Fruit fly (Drosophila melanogaster) whole organism, embryonic: Measurements from ENCODE around the gene CG14636.

Experiments
- Asciz ChIP-seq: fragments of 200-800 bp; sonication (Bioruptor generic); optimal IDR thresholded peaks from 2 replicates; lab custom pipeline; 2017; ENCODE audit warnings: missing biosample characterization, mild to moderate bottlenecking, missing genetic modification characterization, missing genetic modification reagents
- Blimp-1 ChIP-seq: fragments of 200-800 bp; sonication (Bioruptor generic); optimal IDR thresholded peaks from 3 replicates; lab custom pipeline; 2018; ENCODE audit warnings: missing biosample characterization, missing genetic modification characterization, mild to moderate bottlenecking, moderate library complexity, missing genetic modification reagents
- CG10267 ChIP-seq: fragments of 200-800 bp; sonication (Bioruptor generic); optimal IDR thresholded peaks from 2 replicates; lab custom pipeline; 2018; ENCODE audit warnings: missing biosample characterization, mild to moderate bottlenecking, missing genetic modification characterization, moderate library complexity
- CG10543 ChIP-seq: fragments of 200-800 bp; sonication (Bioruptor generic); optimal IDR thresholded peaks from 3 replicates; lab custom pipeline; 2017; ENCODE audit warnings: missing biosample characterization, mild to moderate bottlenecking, missing genetic modification characterization, moderate library complexity
- CG13775 ChIP-seq: fragments of 200-800 bp; sonication (Bioruptor generic); optimal IDR thresholded peaks from 3 replicates; lab custom pipeline; 2017; ENCODE audit warnings: missing biosample characterization, mild to moderate bottlenecking, missing genetic modification characterization
- CG14014 ChIP-seq: fragments of 200-800 bp; sonication (Bioruptor generic); IDR thresholded peaks from 2 replicates; pipeline ENCODE4 v1.3.6; 2022; ENCODE audit warnings: missing biosample characterization, missing genetic modification characterization
- CG15073 ChIP-seq: fragments of 200-800 bp; sonication (Bioruptor generic); optimal IDR thresholded peaks from 2 replicates; lab custom pipeline; 2016; ENCODE audit warnings: missing biosample characterization, missing genetic modification characterization
- CG15479 ChIP-seq: fragments of 200-800 bp; sonication (Bioruptor generic); optimal IDR thresholded peaks from 3 replicates; lab custom pipeline; 2019; ENCODE audit warnings: missing biosample characterization, mild to moderate bottlenecking, missing genetic modification characterization, moderate library complexity
- CG17568 ChIP-seq: fragments of 200-800 bp; sonication (Bioruptor generic); optimal IDR thresholded peaks from 2 replicates; lab custom pipeline; 2018; ENCODE audit warnings: missing biosample characterization, mild to moderate bottlenecking, missing genetic modification characterization, moderate library complexity
- CG17829 ChIP-seq: fragments of 200-800 bp; optimal IDR thresholded peaks from 2 replicates; lab custom pipeline; 2019; ENCODE audit warnings: missing biosample characterization, mild to moderate bottlenecking, missing genetic modification characterization, moderate library complexity
- CG18476 ChIP-seq: fragments of 200-800 bp; sonication (Bioruptor generic); optimal IDR thresholded peaks from 2 replicates; lab custom pipeline; 2016; ENCODE audit warnings: missing biosample characterization, mild to moderate bottlenecking, missing genetic modification characterization
- CG2678 ChIP-seq: fragments of 200-800 bp; sonication (Bioruptor generic); optimal IDR thresholded peaks from 3 replicates; lab custom pipeline; 2019; ENCODE audit warnings: missing biosample characterization, mild to moderate bottlenecking, missing genetic modification characterization, moderate library complexity
- CG33557 ChIP-seq: fragments of 200-800 bp; sonication (Bioruptor generic); optimal IDR thresholded peaks from 2 replicates; lab custom pipeline; 2019; ENCODE audit warnings: missing biosample characterization, mild to moderate bottlenecking, missing genetic modification characterization, moderate library complexity
- CG3726 ChIP-seq: fragments of 200-800 bp; sonication (Bioruptor generic); IDR thresholded peaks from 3 replicates; pipeline ENCODE4, ENCODE4 v1.3.6; 2022; ENCODE audit warnings: missing biosample characterization, missing genetic modification characterization
- CG3847 ChIP-seq: fragments of 200-800 bp; sonication (Bioruptor generic); IDR thresholded peaks from 2 replicates; pipeline ENCODE4 v1.3.6; 2022; ENCODE audit warnings: missing biosample characterization, missing genetic modification characterization
- CG4282 ChIP-seq: fragments of 200-800 bp; sonication (Bioruptor generic); optimal IDR thresholded peaks from 2 replicates; lab custom pipeline; 2016; ENCODE audit warnings: missing biosample characterization, missing genetic modification characterization
- CG6272 ChIP-seq: fragments of 200-800 bp; sonication (Bioruptor generic); IDR thresholded peaks from 2 replicates; pipeline ENCODE4 v1.3.6; 2022; ENCODE audit warnings: missing biosample characterization, missing genetic modification characterization
- CG7271 ChIP-seq: fragments of 200-800 bp; sonication (Bioruptor generic); optimal IDR thresholded peaks from 2 replicates; lab custom pipeline; 2018; ENCODE audit warnings: missing biosample characterization, mild to moderate bottlenecking, missing genetic modification characterization, moderate library complexity
- CG7786 ChIP-seq: fragments of 200-800 bp; sonication (Bioruptor generic); optimal IDR thresholded peaks from 2 replicates; lab custom pipeline; 2016; ENCODE audit warnings: missing biosample characterization, missing genetic modification characterization
- CG7928 ChIP-seq: fragments of 200-800 bp; sonication (Bioruptor generic); optimal IDR thresholded peaks from 2 replicates; lab custom pipeline; 2017; ENCODE audit warnings: missing biosample characterization, mild to moderate bottlenecking, missing genetic modification characterization
- CG8765 ChIP-seq: fragments of 200-800 bp; sonication (Bioruptor generic); IDR thresholded peaks from 2 replicates; pipeline ENCODE4 v1.3.6; 2022; ENCODE audit warnings: missing biosample characterization, missing genetic modification characterization
- CG9437 ChIP-seq: fragments of 200-800 bp; sonication (Bioruptor generic); optimal IDR thresholded peaks from 2 replicates; lab custom pipeline; 2018; ENCODE audit warnings: missing biosample characterization, mild to moderate bottlenecking, missing genetic modification characterization
- CG9932 ChIP-seq: fragments of 200-800 bp; sonication (Bioruptor generic); IDR thresholded peaks from 2 replicates; pipeline ENCODE4 v1.3.6; 2022; ENCODE audit warnings: missing biosample characterization, missing genetic modification characterization
- D19A ChIP-seq: fragments of 200-800 bp; optimal IDR thresholded peaks from 3 replicates; lab custom pipeline; 2019; ENCODE audit warnings: missing biosample characterization, mild to moderate bottlenecking, missing genetic modification characterization, moderate library complexity
- ERR ChIP-seq: fragments of 200-800 bp; sonication (Bioruptor generic); optimal IDR thresholded peaks from 2 replicates; lab custom pipeline; 2016; ENCODE audit warnings: missing biosample characterization, missing genetic modification characterization
- Fer1 ChIP-seq: fragments of 200-800 bp; sonication (Bioruptor generic); optimal IDR thresholded peaks from 2 replicates; lab custom pipeline; 2017; ENCODE audit warnings: missing biosample characterization, mild to moderate bottlenecking, missing genetic modification characterization
- Gug ChIP-seq: fragments of 200-800 bp; sonication (Bioruptor generic); IDR thresholded peaks from 4 replicates; pipeline ENCODE4 v1.3.6; 2022; ENCODE audit warnings: missing biosample characterization, missing genetic modification characterization
- Hr3 ChIP-seq: fragments of 200-800 bp; sonication (Bioruptor generic); optimal IDR thresholded peaks from 3 replicates; lab custom pipeline; 2016; ENCODE audit warnings: missing biosample characterization, missing genetic modification characterization
- Lim3 ChIP-seq: fragments of 200-800 bp; sonication (Bioruptor generic); IDR thresholded peaks from 2 replicates; pipeline ENCODE4 v1.3.6; 2022; ENCODE audit warnings: missing biosample characterization, missing genetic modification characterization
- Nf-YB ChIP-seq: fragments of 200-800 bp; sonication (Bioruptor generic); optimal IDR thresholded peaks from 3 replicates; lab custom pipeline; 2019; ENCODE audit warnings: missing biosample characterization, mild to moderate bottlenecking, missing genetic modification characterization, moderate library complexity
- Vsx1 ChIP-seq: fragments of 200-800 bp; sonication (Bioruptor generic); optimal IDR thresholded peaks from 2 replicates; lab custom pipeline; 2017; ENCODE audit warnings: missing biosample characterization, mild to moderate bottlenecking, missing genetic modification characterization, missing genetic modification reagents
- Xbp1 ChIP-seq: fragments of 200-800 bp; sonication (Bioruptor generic); optimal IDR thresholded peaks from 3 replicates; lab custom pipeline; 2016; ENCODE audit warnings: missing biosample characterization, mild to moderate bottlenecking, missing genetic modification characterization
- cas ChIP-seq: fragments of 200-800 bp; sonication (Bioruptor generic); IDR thresholded peaks from 2 replicates; pipeline ENCODE4 v1.3.6; 2022; ENCODE audit warnings: missing biosample characterization, missing genetic modification characterization
- cg ChIP-seq: fragments of 200-800 bp; sonication (Bioruptor generic); optimal IDR thresholded peaks from 3 replicates; lab custom pipeline; 2019; ENCODE audit warnings: missing biosample characterization, mild to moderate bottlenecking, missing genetic modification characterization, moderate library complexity
- disco-r ChIP-seq: fragments of 200-800 bp; sonication (Bioruptor generic); optimal IDR thresholded peaks from 2 replicates; lab custom pipeline; 2016; ENCODE audit warnings: missing biosample characterization, missing genetic modification characterization
- fd96Cb ChIP-seq: fragments of 200-800 bp; sonication (Bioruptor generic); optimal IDR thresholded peaks from 2 replicates; lab custom pipeline; 2018; ENCODE audit warnings: missing biosample characterization, mild to moderate bottlenecking, missing genetic modification characterization, moderate library complexity
- lola ChIP-seq, 3 experiments: fragments of >200 bp in 2 of 3; fragments of 200-800 bp in 1 of 3; sonication (Bioruptor generic) in 1 of 3; optimal IDR thresholded peaks; 2 replicates each; lab custom pipeline; 2017 to 2019; ENCODE audit warnings: missing biosample characterization in 3 of 3, missing genetic modification characterization in 3 of 3, mild to moderate bottlenecking in 1 of 3, moderate library complexity in 1 of 3
- prd ChIP-seq, 3 experiments: fragments of >200 bp in 2 of 3; fragments of 200-800 bp in 1 of 3; sonication (Bioruptor generic) in 1 of 3; optimal IDR thresholded peaks in 2 of 3; IDR thresholded peaks in 1 of 3; 2 replicates in 2 of 3; 3 replicates in 1 of 3; pipeline versions ENCODE4 v1.3.6 to Lab custom; 2017 to 2022; ENCODE audit warnings: missing biosample characterization in 1 of 3, missing genetic modification characterization in 1 of 3
- repo ChIP-seq: fragments of 200-800 bp; sonication (Bioruptor generic); optimal IDR thresholded peaks from 2 replicates; lab custom pipeline; 2016; ENCODE audit warnings: missing biosample characterization, missing genetic modification characterization
- sc ChIP-seq, 3 experiments: fragments of >200 bp in 2 of 3; fragments of 200-800 bp in 1 of 3; sonication (Bioruptor generic) in 1 of 3; optimal IDR thresholded peaks; 2 replicates in 2 of 3; 3 replicates in 1 of 3; lab custom pipeline; 2017; ENCODE audit warnings: mild to moderate bottlenecking in 1 of 3, missing biosample characterization in 1 of 3, missing genetic modification characterization in 1 of 3, missing genetic modification reagents in 1 of 3
- sim ChIP-seq: fragments of 200-800 bp; sonication (Bioruptor generic); IDR thresholded peaks from 2 replicates; pipeline ENCODE4 v1.3.6; 2022; ENCODE audit warnings: missing biosample characterization, missing genetic modification characterization
- sob ChIP-seq: fragments of 200-800 bp; sonication (Bioruptor generic); IDR thresholded peaks from 2 replicates; pipeline ENCODE4 v1.3.6; 2022; ENCODE audit warnings: missing biosample characterization, missing genetic modification characterization
- tgo ChIP-seq: fragments of 200-800 bp; sonication (Bioruptor generic); IDR thresholded peaks from 3 replicates; pipeline ENCODE4 v1.3.6; 2022; ENCODE audit warnings: missing biosample characterization, missing genetic modification characterization
- tup ChIP-seq: fragments of 200-800 bp; sonication (Bioruptor generic); optimal IDR thresholded peaks from 2 replicates; lab custom pipeline; 2016; ENCODE audit warnings: missing biosample characterization, mild to moderate bottlenecking, missing genetic modification characterization, moderate library complexity
- vvl ChIP-seq: fragments of 200-800 bp; sonication (Bioruptor generic); IDR thresholded peaks from 2 replicates; pipeline ENCODE4 v1.3.6; 2022; ENCODE audit warnings: missing biosample characterization, missing genetic modification characterization

CG14636 gene

DNA sequence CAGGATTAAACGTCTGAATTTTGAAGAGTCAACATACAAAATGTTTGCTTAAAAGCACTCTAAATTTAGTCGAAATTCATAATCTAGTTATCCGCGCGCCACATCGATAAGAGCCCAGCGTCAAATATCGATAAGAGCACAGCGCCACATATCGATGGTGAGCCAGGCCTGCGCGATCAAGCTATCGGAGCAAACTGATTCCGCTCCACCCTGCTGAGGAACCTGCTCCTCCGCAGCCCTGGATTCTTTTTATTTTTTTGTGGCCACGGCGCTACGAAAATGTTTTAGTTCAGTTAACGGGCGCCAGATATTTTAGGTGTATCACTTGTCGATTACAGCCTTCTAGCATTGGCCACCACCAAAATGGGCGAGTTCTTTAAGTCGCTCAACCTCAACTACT, 5.7 kb upstream of the CG14636 start (continued):
- peak; percentile 45 for TF ChIP-seq CG10267
- TF ChIP-seq CG17829 (tag; lab: Kevin White, UChicago) = peak; percentile 70
- no peak for TF ChIP-seq disco-r
- TF ChIP-seq CG13775 (GFP tag; lab: Kevin White, UChicago) = peak; percentile 25
- TF ChIP-seq ERR (GFP tag; lab: Kevin White, UChicago) = peak; percentile 50
- no peak for TF ChIP-seq CG18476 (GFP tag; lab: Kevin White, UChicago)

DNA sequence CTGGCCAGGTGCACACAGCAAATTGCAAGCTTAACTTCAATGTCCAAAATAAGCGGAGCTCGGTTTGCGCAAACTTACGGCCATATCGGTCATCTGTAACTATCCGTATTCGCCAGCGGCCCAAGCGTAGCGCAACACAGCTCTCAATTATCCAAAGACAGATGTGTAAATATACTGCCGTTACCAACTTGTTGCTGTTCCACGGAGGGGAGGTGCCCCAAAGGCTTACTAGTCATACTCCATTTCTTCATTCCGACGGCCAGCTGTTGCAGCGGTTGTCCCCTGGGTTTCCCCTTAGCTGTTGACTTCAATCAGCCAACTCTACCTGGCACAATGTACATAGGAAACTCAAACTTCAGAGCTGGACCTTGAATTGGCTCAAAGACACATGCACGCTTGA, 4.9 kb upstream of the CG14636 start, which contains the start of gene CG31516:
TSS of gene CG31516 (minus strand) at position 101 of the 400 bp plus-strand sequence.
- no peak for TF ChIP-seq tgo (GFP tag; lab: Robert Waterston, UW)
- no peak for TF ChIP-seq CG4282 (GFP tag; lab: Kevin White, UChicago)
- no peak for TF ChIP-seq CG7786 (GFP tag; lab: Kevin White, UChicago)
- no peak for TF ChIP-seq CG15479
- TF ChIP-seq sob = no peak
- no peak for TF ChIP-seq CG6272 (GFP tag; lab: Robert Waterston, UW)
- no peak for TF ChIP-seq Hr3 (GFP tag; lab: Kevin White, UChicago)
- TF ChIP-seq CG7928 = no peak
- TF ChIP-seq CG7271 (tag; lab: Kevin White, UChicago) = no peak
- TF ChIP-seq CG2678 (tag; lab: Kevin White, UChicago) = no peak
- TF ChIP-seq CG9932 (GFP tag; lab: Robert Waterston, UW) = no peak
- no peak for TF ChIP-seq Asciz (GFP tag; lab: Kevin White, UChicago)
- TF ChIP-seq repo (GFP tag; lab: Kevin White, UChicago) = no peak

DNA sequence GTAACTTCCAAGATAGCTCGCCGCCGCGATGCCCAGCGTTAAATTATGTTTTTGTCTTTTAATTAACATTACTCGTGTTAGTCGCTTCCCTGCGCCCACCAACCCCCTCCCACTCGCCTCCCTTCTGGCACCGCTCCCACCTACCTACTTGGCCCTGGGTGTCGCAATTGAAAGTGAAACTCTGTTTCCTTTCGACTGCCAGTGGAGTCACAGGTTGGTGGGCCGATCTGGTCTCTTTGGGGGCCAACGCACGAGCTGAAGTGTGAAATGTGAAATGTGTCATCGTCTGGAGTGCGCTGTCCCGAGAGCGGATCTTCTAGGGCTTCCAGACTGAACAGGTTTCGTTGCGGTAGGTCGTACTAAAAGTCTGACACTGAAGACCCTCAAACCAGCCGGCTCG, 513 bp downstream of the CG14636 start:
- peak; percentile 60 for TF ChIP-seq Blimp-1 (GFP tag; lab: Kevin White, UChicago)
- no peak for TF ChIP-seq CG17568 (GFP tag; lab: Kevin White, UChicago)
- no peak for TF ChIP-seq CG10543 (GFP tag; lab: Kevin White, UChicago)
- no peak for TF ChIP-seq cg (GFP tag; lab: Kevin White, UChicago)

DNA sequence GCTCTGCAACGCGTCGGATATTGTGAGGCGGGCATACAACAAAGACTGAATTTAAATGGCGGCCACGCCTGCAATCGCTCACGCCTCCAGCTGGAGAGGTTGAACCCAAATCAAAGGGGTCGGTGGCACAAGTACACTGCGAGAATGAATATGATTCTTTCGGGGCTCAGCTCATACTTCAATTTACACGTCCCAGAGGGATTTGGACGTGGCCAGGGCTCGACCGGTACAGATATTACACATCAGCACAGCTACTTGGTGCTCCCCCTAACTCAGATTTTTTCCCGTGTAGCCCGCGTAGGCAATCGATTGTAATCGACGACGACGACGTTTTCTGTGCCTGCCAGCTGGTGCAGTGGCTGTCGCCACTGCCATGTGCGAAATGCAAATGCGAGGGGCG, 1.1 kb downstream of the CG14636 start:
- TF ChIP-seq Xbp1 = peak; percentile 82
- peak; percentile 39 for TF ChIP-seq CG9437 (GFP tag; lab: Kevin White, UChicago)
- TF ChIP-seq CG15073 = peak; percentile 10
- TF ChIP-seq tup (GFP tag; lab: Kevin White, UChicago) = peak; percentile 32
- peak; percentile 80 for TF ChIP-seq CG3847
- TF ChIP-seq Fer1 = peak; percentile 67
- TF ChIP-seq prd (optimal IDR thresholded peaks at IDR 0.05; lab: Kevin White, UChicago) = no peak
- peak; percentile 93 for TF ChIP-seq prd (GFP tag; IDR thresholded peaks at IDR 0.05; lab: Robert Waterston, UW)
- TF ChIP-seq Vsx1 = peak; percentile 32
- TF ChIP-seq CG33557 = no peak
- 0 out of 2 replicates have a peak, but pooled peaks have one; percentile 34 for TF ChIP-seq sim (GFP tag; lab: Robert Waterston, UW)
- TF ChIP-seq Nf-YB (GFP tag; lab: Kevin White, UChicago) = peak; percentile 22
- no peak for TF ChIP-seq cas (GFP tag; lab: Robert Waterston, UW)
- TF ChIP-seq Lim3 (GFP tag; lab: Robert Waterston, UW) = peak; percentile 53; the same call in 1 of the 2 replicates
- TF ChIP-seq fd96Cb (tag; lab: Kevin White, UChicago) = peak; percentile 81
- peak; percentile 86 for TF ChIP-seq CG14014 (GFP tag; lab: Robert Waterston, UW)
- TF ChIP-seq D19A (tag; lab: Kevin White, UChicago) = peak; percentile 57
- peak; percentile 80; the same call in 2 of the 3 replicates for TF ChIP-seq CG3726
- peak; percentile 87 for TF ChIP-seq Gug (GFP tag; lab: Robert Waterston, UW)
- TF ChIP-seq sc (optimal IDR thresholded peaks at IDR 0.05; lab: Kevin White, UChicago) = no peak
- peak; percentile 65 for TF ChIP-seq sc (GFP tag; optimal IDR thresholded peaks at IDR 0.05; lab: Kevin White, UChicago)
- peak; percentile 93 for TF ChIP-seq vvl
- TF ChIP-seq lola (GFP tag; optimal IDR thresholded peaks at IDR 0.05; lab: Kevin White, UChicago) = peak in 1 of 3 experiments; percentile 12
- TF ChIP-seq CG8765 (GFP tag; lab: Robert Waterston, UW) = peak; percentile 16; the same call in 1 of the 2 replicates
